Fruit fly (Drosophila melanogaster) whole organism, wandering third instar larva: ENCODE data around the gene CG13239.

Experiments
- Abd-B ChIP-seq: fragments of >200 bp; optimal IDR thresholded peaks from 2 replicates; lab custom pipeline; 2017; ENCODE audit warnings: missing biosample characterization, missing genetic modification characterization
- CG32264 ChIP-seq: fragments of 200-800 bp; sonication (Bioruptor generic); optimal IDR thresholded peaks from 2 replicates; lab custom pipeline; 2016; ENCODE audit warnings: missing biosample characterization, missing genetic modification characterization
- CG9705 ChIP-seq: fragments of 200-800 bp; sonication (Bioruptor generic); optimal IDR thresholded peaks from 2 replicates; lab custom pipeline; 2018; ENCODE audit warnings: missing biosample characterization, mild to moderate bottlenecking, missing genetic modification characterization
- CrebA ChIP-seq: fragments of 200-800 bp; sonication (Bioruptor generic); optimal IDR thresholded peaks from 2 replicates; lab custom pipeline; 2016; ENCODE audit warnings: missing biosample characterization, mild to moderate bottlenecking, missing genetic modification characterization, borderline replicate concordance
- Dfd ChIP-seq: fragments of >200 bp; optimal IDR thresholded peaks from 2 replicates; lab custom pipeline; 2017; ENCODE audit warnings: missing biosample characterization, missing genetic modification characterization
- Dif ChIP-seq: fragments of 200-275, 200-300 bp; sonication (Bioruptor generic); optimal IDR thresholded peaks from 2 replicates; lab custom pipeline; 2018; ENCODE audit warnings: missing biosample characterization, missing genetic modification characterization; ENCODE audit not compliant: partially characterized antibody
- GATAd ChIP-seq: sonication (Bioruptor generic); optimal IDR thresholded peaks from 2 replicates; lab custom pipeline; 2016; ENCODE audit warnings: missing biosample characterization, missing genetic modification characterization
- HLH106 ChIP-seq: fragments of 200-800 bp; optimal IDR thresholded peaks from 3 replicates; lab custom pipeline; 2019; ENCODE audit warnings: missing biosample characterization, mild to moderate bottlenecking, missing genetic modification characterization, moderate library complexity
- Hnf4 ChIP-seq: fragments of 200-800 bp; sonication (Bioruptor generic); optimal IDR thresholded peaks from 2 replicates; lab custom pipeline; 2016; ENCODE audit warnings: missing biosample characterization, mild to moderate bottlenecking, missing genetic modification characterization
- Hr78 ChIP-seq: fragments of >200 bp; optimal IDR thresholded peaks from 2 replicates; lab custom pipeline; 2017; ENCODE audit warnings: missing biosample characterization, missing genetic modification characterization
- Hr83 ChIP-seq: fragments of 200-300 bp; sonication (Bioruptor generic); optimal IDR thresholded peaks from 2 replicates; lab custom pipeline; 2016; ENCODE audit warnings: missing biosample characterization, mild to moderate bottlenecking, missing genetic modification characterization, moderate library complexity; ENCODE audit not compliant: poor library complexity, severe bottlenecking
- Jra ChIP-seq: sonication (Bioruptor generic); optimal IDR thresholded peaks from 2 replicates; lab custom pipeline; 2016; ENCODE audit warnings: missing biosample characterization, missing genetic modification characterization
- Mio ChIP-seq: sonication (Bioruptor generic); optimal IDR thresholded peaks from 2 replicates; lab custom pipeline; 2016; ENCODE audit warnings: missing biosample characterization, missing genetic modification characterization
- Myc ChIP-seq: fragments of >200 bp; optimal IDR thresholded peaks from 2 replicates; lab custom pipeline; 2017
- N ChIP-seq: fragments of >200 bp; optimal IDR thresholded peaks from 2 replicates; lab custom pipeline; 2018; ENCODE audit warnings: missing biosample characterization, missing external identifiers, missing genetic modification characterization
- OdsH ChIP-seq: fragments of 200-800 bp; sonication (Bioruptor generic); optimal IDR thresholded peaks from 2 replicates; lab custom pipeline; 2016; ENCODE audit warnings: missing biosample characterization, mild to moderate bottlenecking, missing genetic modification characterization
- Rel ChIP-seq, 2 experiments: fragments of 200-800 bp; sonication (Bioruptor generic) in 1 of 2; optimal IDR thresholded peaks; 2 replicates in 1 of 2; 3 replicates in 1 of 2; lab custom pipeline; 2016 to 2019; ENCODE audit warnings: mild to moderate bottlenecking in 2 of 2, missing biosample characterization in 2 of 2, missing genetic modification characterization in 2 of 2, moderate library complexity in 1 of 2
- Sp1 ChIP-seq: fragments of 200-800 bp; sonication (Bioruptor generic); optimal IDR thresholded peaks from 3 replicates; lab custom pipeline; 2019; ENCODE audit warnings: missing biosample characterization, mild to moderate bottlenecking, missing genetic modification characterization, moderate library complexity
- Vsx2 ChIP-seq: fragments of 200-300, 225-300 bp; sonication (Bioruptor generic); optimal IDR thresholded peaks from 2 replicates; lab custom pipeline; 2018; ENCODE audit warnings: missing biosample characterization, missing genetic modification characterization; ENCODE audit not compliant: partially characterized antibody
- br ChIP-seq: fragments of 200-800 bp; sonication (Bioruptor generic); optimal IDR thresholded peaks from 2 replicates; lab custom pipeline; 2016; ENCODE audit warnings: missing biosample characterization, missing genetic modification characterization
- brk ChIP-seq: fragments of 200-800 bp; sonication (Bioruptor generic); optimal IDR thresholded peaks from 2 replicates; lab custom pipeline; 2016; ENCODE audit warnings: missing biosample characterization, mild to moderate bottlenecking, missing genetic modification characterization
- dl ChIP-seq, 2 experiments: fragments of 175-275, 200-275 bp in 1 of 2; fragments of 200-275 bp in 1 of 2; sonication (Bioruptor generic); optimal IDR thresholded peaks; lab custom pipeline; 2018; ENCODE audit warnings: mild to moderate bottlenecking in 2 of 2, missing biosample characterization in 2 of 2, missing genetic modification characterization in 2 of 2, moderate library complexity in 2 of 2; ENCODE audit not compliant: partially characterized antibody in 2 of 2, insufficient read depth in 1 of 2
- dmrt93B ChIP-seq: fragments of 200-800 bp; sonication (Bioruptor generic); optimal IDR thresholded peaks from 2 replicates; lab custom pipeline; 2018; ENCODE audit warnings: missing biosample characterization, mild to moderate bottlenecking, missing genetic modification characterization
- dsf ChIP-seq: sonication (Bioruptor generic); optimal IDR thresholded peaks from 2 replicates; lab custom pipeline; 2016; ENCODE audit warnings: missing biosample characterization, missing genetic modification characterization, borderline replicate concordance
- ey ChIP-seq: fragments of 200-800 bp; sonication (Bioruptor generic); optimal IDR thresholded peaks from 2 replicates; lab custom pipeline; 2016; ENCODE audit warnings: missing biosample characterization, missing genetic modification characterization
- foxo ChIP-seq, 2 experiments: fragments of 200-800 bp; sonication (Bioruptor generic); optimal IDR thresholded peaks; 2 replicates in 1 of 2; 3 replicates in 1 of 2; lab custom pipeline; 2016 to 2017; ENCODE audit warnings: missing biosample characterization in 2 of 2, missing genetic modification characterization in 2 of 2
- fru ChIP-seq: fragments of 200-800 bp; sonication (Bioruptor generic); optimal IDR thresholded peaks from 3 replicates; lab custom pipeline; 2016; ENCODE audit warnings: missing biosample characterization, mild to moderate bottlenecking, missing genetic modification characterization
- h ChIP-seq: fragments of 200-800 bp; sonication (Bioruptor generic); optimal IDR thresholded peaks from 3 replicates; lab custom pipeline; 2016; ENCODE audit warnings: missing biosample characterization, mild to moderate bottlenecking, missing genetic modification characterization
- jim ChIP-seq: fragments of 175-275, 200-325 bp; sonication (Bioruptor generic); optimal IDR thresholded peaks from 2 replicates; lab custom pipeline; 2016; ENCODE audit warnings: missing biosample characterization, mild to moderate bottlenecking, missing genetic modification characterization
- lola ChIP-seq: fragments of >200 bp; optimal IDR thresholded peaks from 2 replicates; lab custom pipeline; 2017; ENCODE audit warnings: missing biosample characterization, missing genetic modification characterization
- pan ChIP-seq: fragments of >200 bp; optimal IDR thresholded peaks from 2 replicates; lab custom pipeline; 2017
- psq ChIP-seq: fragments of 200-800 bp; sonication (Bioruptor generic); optimal IDR thresholded peaks from 3 replicates; lab custom pipeline; 2017; ENCODE audit warnings: missing biosample characterization, mild to moderate bottlenecking, missing genetic modification characterization, moderate library complexity
- rgr ChIP-seq: fragments of 200-800 bp; sonication (Bioruptor generic); optimal IDR thresholded peaks from 3 replicates; lab custom pipeline; 2016; ENCODE audit warnings: missing biosample characterization, mild to moderate bottlenecking, missing genetic modification characterization
- sage ChIP-seq: fragments of 200-800 bp; sonication (Bioruptor generic); optimal IDR thresholded peaks from 2 replicates; lab custom pipeline; 2016; ENCODE audit warnings: missing biosample characterization, mild to moderate bottlenecking, missing genetic modification characterization
- sv ChIP-seq: fragments of 200-800 bp; sonication (Bioruptor generic); optimal IDR thresholded peaks from 3 replicates; lab custom pipeline; 2016; ENCODE audit warnings: missing biosample characterization, missing genetic modification characterization
- tai ChIP-seq: sonication (Bioruptor generic); optimal IDR thresholded peaks from 2 replicates; lab custom pipeline; 2016; ENCODE audit warnings: missing biosample characterization, missing genetic modification characterization
- usp ChIP-seq: fragments of >200 bp; optimal IDR thresholded peaks from 2 replicates; lab custom pipeline; 2017; ENCODE audit warnings: missing biosample characterization, missing genetic modification characterization
- woc ChIP-seq: sonication (Bioruptor generic); optimal IDR thresholded peaks from 2 replicates; lab custom pipeline; 2016; ENCODE audit warnings: missing biosample characterization, mild to moderate bottlenecking, missing genetic modification characterization

Gene CG13239

dm6 chr3L:22877934-22878333 is 17.3 kb downstream of the CG13239 start:
- TF ChIP-seq Hnf4 (GFP tag; lab: Kevin White, UChicago) (no peak), usp (GFP tag; lab: Kevin White, UChicago) (no peak), fru (GFP tag; lab: Kevin White, UChicago) (no peak), Hr78 (GFP tag; lab: Kevin White, UChicago) (no peak), N (GFP tag; lab: Kevin White, UChicago) (no peak), br (no peak), Jra (GFP tag; lab: Kevin White, UChicago) (no peak), pan (lab: Kevin White, UChicago) (no peak), OdsH (GFP tag; lab: Kevin White, UChicago) (peak; percentile 0), woc (GFP tag; lab: Kevin White, UChicago) (no peak), Myc (lab: Kevin White, UChicago) (peak; percentile 66), dsf (GFP tag; lab: Kevin White, UChicago) (no peak), Dfd (GFP tag; lab: Kevin White, UChicago) (no peak), Sp1 (GFP tag; lab: Kevin White, UChicago) (no peak), GATAd (GFP tag; lab: Kevin White, UChicago) (no peak), sv (GFP tag; lab: Kevin White, UChicago) (no peak), psq (GFP tag; lab: Kevin White, UChicago) (no peak), HLH106 (no peak), CrebA (GFP tag; lab: Kevin White, UChicago) (no peak), h (GFP tag; lab: Kevin White, UChicago) (no peak), dmrt93B (GFP tag; lab: Kevin White, UChicago) (no peak), Vsx2 (GFP tag; lab: Kevin White, UChicago) (no peak), ey (GFP tag; lab: Kevin White, UChicago) (no peak), Mio (no peak), Hr83 (peak; percentile 34), Rel (GFP tag; optimal IDR thresholded peaks at IDR 0.05; lab: Kevin White, UChicago) (no peak), Rel (tag; optimal IDR thresholded peaks at IDR 0.05; lab: Kevin White, UChicago) (peak; percentile 47), tai (GFP tag; lab: Kevin White, UChicago) (no peak), CG9705 (GFP tag; lab: Kevin White, UChicago) (no peak), rgr (GFP tag; lab: Kevin White, UChicago) (peak; percentile 8)

DNA sequence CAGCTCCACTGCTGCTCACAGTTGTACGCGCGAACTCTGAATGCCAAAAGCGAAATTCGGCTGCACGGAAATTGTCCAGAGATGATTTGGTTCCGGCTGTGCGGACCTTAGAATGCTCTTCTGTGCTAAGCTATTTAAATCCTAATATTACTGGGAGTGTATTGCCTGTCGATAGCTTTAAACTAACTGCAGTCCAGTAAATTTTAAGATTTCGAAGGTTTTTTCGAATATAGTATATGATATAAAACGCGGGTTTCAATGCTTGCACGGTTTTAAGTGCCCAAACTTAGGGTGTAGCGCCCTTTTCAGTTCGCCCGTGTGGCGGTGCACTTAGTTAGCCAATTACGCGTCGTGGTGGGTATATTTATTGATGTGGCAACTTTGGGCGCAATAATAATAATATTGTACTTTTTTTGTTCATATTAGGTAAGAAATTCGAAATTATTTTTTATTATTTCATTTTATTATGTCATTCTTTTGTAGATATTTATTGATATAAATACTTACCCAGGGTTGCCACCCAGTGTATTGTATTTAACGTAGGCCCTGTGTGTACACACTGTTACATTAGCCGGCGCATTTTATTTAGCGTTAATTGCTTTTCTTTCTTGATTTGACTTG is 18.2 kb downstream of the CG13239 start, which contains the start of the genes Chro and Ssl1:
Gene Chro, minus strand, starts transcription at position 262 of the 621 bp plus-strand sequence.
Gene Ssl1, plus strand, starts transcription at position 367 of the 621 bp plus-strand sequence.
- TF ChIP-seq dsf (GFP tag; lab: Kevin White, UChicago) (peak; percentile 97), Rel (GFP tag; optimal IDR thresholded peaks at IDR 0.05; lab: Kevin White, UChicago) (peak; percentile 99), Rel (tag; optimal IDR thresholded peaks at IDR 0.05; lab: Kevin White, UChicago) (peak; percentile 94), OdsH (GFP tag; lab: Kevin White, UChicago) (peak; percentile 100), sv (GFP tag; lab: Kevin White, UChicago) (peak; percentile 100), Dif (GFP tag; lab: Kevin White, UChicago) (peak; percentile 39), Dfd (GFP tag; lab: Kevin White, UChicago) (peak; percentile 95), N (GFP tag; lab: Kevin White, UChicago) (no peak), Sp1 (GFP tag; lab: Kevin White, UChicago) (peak; percentile 100), tai (GFP tag; lab: Kevin White, UChicago) (peak; percentile 99), usp (GFP tag; lab: Kevin White, UChicago) (no peak), pan (lab: Kevin White, UChicago) (no peak), brk (GFP tag; lab: Kevin White, UChicago) (peak; percentile 98), fru (GFP tag; lab: Kevin White, UChicago) (peak; percentile 100), br (peak; percentile 100), Hr78 (GFP tag; lab: Kevin White, UChicago) (no peak), woc (GFP tag; lab: Kevin White, UChicago) (peak; percentile 99), HLH106 (peak; percentile 100), GATAd (GFP tag; lab: Kevin White, UChicago) (peak; percentile 99), Jra (GFP tag; lab: Kevin White, UChicago) (peak; percentile 99), Abd-B (GFP tag; lab: Kevin White, UChicago) (no peak), Myc (lab: Kevin White, UChicago) (peak; percentile 92), rgr (GFP tag; lab: Kevin White, UChicago) (peak; percentile 100), sage (GFP tag; lab: Kevin White, UChicago) (peak; percentile 99), CG9705 (GFP tag; lab: Kevin White, UChicago) (peak; percentile 99), ey (GFP tag; lab: Kevin White, UChicago) (peak; percentile 100), lola (no peak), dl (GFP tag; optimal IDR thresholded peaks at IDR 0.05; lab: Kevin White, UChicago; ENCODE audit: insufficient read depth in 1 of 2, partially characterized antibody in 2 of 2) (no peak), psq (GFP tag; lab: Kevin White, UChicago) (peak; percentile 99), Mio (peak; percentile 97), CrebA (GFP tag; lab: Kevin White, UChicago) (peak; percentile 98), dmrt93B (GFP tag; lab: Kevin White, UChicago) (peak; percentile 100), h (GFP tag; lab: Kevin White, UChicago) (peak; percentile 100), Hnf4 (GFP tag; lab: Kevin White, UChicago) (peak; percentile 100), foxo (GFP tag; optimal IDR thresholded peaks at IDR 0.05; lab: Kevin White, UChicago) (peak; percentile 99 to 100), Vsx2 (GFP tag; lab: Kevin White, UChicago) (no peak), jim (GFP tag; lab: Kevin White, UChicago) (peak; percentile 92), Hr83 (peak; percentile 99), CG32264 (GFP tag; lab: Kevin White, UChicago) (peak; percentile 99)
